Fruit fly (Drosophila melanogaster) whole organism, prepupa: ENCODE results near the gene Pde6.

Experiments
- Blimp-1 ChIP-seq: fragments of 200-800 bp; sonication (Bioruptor generic); optimal IDR thresholded peaks from 3 replicates; lab custom pipeline; 2017; ENCODE audit warnings: missing biosample characterization, missing genetic modification characterization, mild to moderate bottlenecking, moderate library complexity, missing genetic modification reagents
- CG10631 ChIP-seq: fragments of 200-800 bp; sonication (Bioruptor generic); optimal IDR thresholded peaks from 2 replicates; lab custom pipeline; 2016; ENCODE audit warnings: missing biosample characterization, missing genetic modification characterization
- CG8319 ChIP-seq: fragments of 200-800 bp; sonication (Bioruptor generic); optimal IDR thresholded peaks from 3 replicates; lab custom pipeline; 2016; ENCODE audit warnings: missing biosample characterization, missing genetic modification characterization
- Eip93F ChIP-seq: fragments of 200-800 bp; sonication (Bioruptor generic); optimal IDR thresholded peaks from 2 replicates; lab custom pipeline; 2016; ENCODE audit warnings: missing biosample characterization, mild to moderate bottlenecking, missing genetic modification characterization
- Sox14 ChIP-seq: fragments of 200-800 bp; sonication (Bioruptor generic); optimal IDR thresholded peaks from 3 replicates; lab custom pipeline; 2016; ENCODE audit warnings: missing biosample characterization, missing genetic modification characterization
- cyc ChIP-seq: fragments of 200-800 bp; sonication (Bioruptor generic); optimal IDR thresholded peaks from 3 replicates; lab custom pipeline; 2016; ENCODE audit warnings: missing biosample characterization, missing genetic modification characterization
- net ChIP-seq: fragments of 200-800 bp; sonication (Bioruptor generic); optimal IDR thresholded peaks from 3 replicates; lab custom pipeline; 2016; ENCODE audit warnings: missing biosample characterization, missing genetic modification characterization

DNA sequence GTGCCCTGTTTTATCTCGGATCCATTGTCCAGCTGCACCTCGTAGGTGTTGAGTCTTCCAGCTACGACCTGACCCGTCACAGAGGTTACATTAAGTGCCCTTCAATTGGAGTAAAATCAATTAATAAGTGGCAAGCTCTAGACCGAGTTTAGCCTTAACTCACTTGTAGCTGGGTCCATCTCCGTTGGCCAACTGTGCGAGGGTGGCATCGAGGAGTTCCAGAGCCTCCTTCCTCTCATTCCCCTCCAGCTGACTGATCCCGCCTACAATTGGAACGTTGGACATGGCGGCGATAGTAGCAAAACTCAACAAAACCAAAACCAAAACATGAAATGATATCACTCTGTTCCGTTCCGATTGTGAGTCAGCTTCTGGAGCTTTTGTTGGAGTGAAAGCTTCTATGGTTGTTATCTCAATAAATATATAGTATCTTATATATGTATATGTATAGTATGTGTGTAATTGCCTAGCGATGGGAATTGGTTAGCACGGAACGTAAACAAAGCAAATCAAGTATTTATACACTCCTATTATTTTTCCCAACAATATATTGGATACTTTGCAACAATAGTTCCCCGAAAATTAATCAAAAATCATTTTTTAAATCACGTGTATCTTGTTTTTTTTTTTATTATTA is 10.5 kb upstream of the Pde6 start, which contains the start of gene CG8066:
- TF ChIP-seq CG10631 (GFP tag; lab: Kevin White, UChicago) (peak; percentile 1), Sox14 (GFP tag; lab: Kevin White, UChicago) (no peak), CG8319 (GFP tag; lab: Kevin White, UChicago) (no peak), cyc (no peak), Blimp-1 (no peak), Eip93F (no peak), net (GFP tag; lab: Kevin White, UChicago) (peak; percentile 11)
